Fruit fly (Drosophila melanogaster): ENCODE results near the gene sfl.

The sfl gene

dm6 chr3L:6458725-6459124, 36.8 kb upstream of the sfl start:
- TF ChIP-seq rn (GFP tag; IDR thresholded peaks at IDR 0.05) (no peak), CG12605 (GFP tag; IDR thresholded peaks at IDR 0.05) (no peak), CG13204 (GFP tag; optimal IDR thresholded peaks at IDR 0.05) (peak; percentile 17), Snoo (tag; optimal IDR thresholded peaks at IDR 0.05) (no peak), CG10348 (GFP tag; IDR thresholded peaks at IDR 0.05) (no peak), EcR (GFP tag; optimal IDR thresholded peaks at IDR 0.05) (no peak), CG9948 (tag; optimal IDR thresholded peaks at IDR 0.05) (peak; percentile 78), CG14655 (GFP tag; optimal IDR thresholded peaks at IDR 0.05) (peak; percentile 68), CG8159 (tag; optimal IDR thresholded peaks at IDR 0.05) (peak; percentile 78), CG32121 (GFP tag; IDR thresholded peaks at IDR 0.05) (peak; percentile 16; the same call in 1 of the 2 replicates), D1 (tag; optimal IDR thresholded peaks at IDR 0.05) (peak; percentile 56), Ets98B (GFP tag; IDR thresholded peaks at IDR 0.05) (no peak), CG34367 (tag; optimal IDR thresholded peaks at IDR 0.05) (peak; percentile 63), CG4496 (GFP tag; IDR thresholded peaks at IDR 0.05) (no peak), gl (tag; optimal IDR thresholded peaks at IDR 0.05) (peak; percentile 40), CG17806 (tag; optimal IDR thresholded peaks at IDR 0.05) (peak; percentile 77), Pif1B (GFP tag; optimal IDR thresholded peaks at IDR 0.05) (peak; percentile 28), Pif1A (GFP tag; optimal IDR thresholded peaks at IDR 0.05) (peak; percentile 60), fd96Ca (GFP tag; IDR thresholded peaks at IDR 0.05) (no peak), CG8301 (tag; optimal IDR thresholded peaks at IDR 0.05) (peak; percentile 48), CG15710 (tag; optimal IDR thresholded peaks at IDR 0.05) (peak; percentile 76)

dm6 chr3L:6462199-6462598, 33.3 kb upstream of the sfl start:
- TF ChIP-seq CG9948 (tag; optimal IDR thresholded peaks at IDR 0.05) (peak; percentile 8), CG8159 (tag; optimal IDR thresholded peaks at IDR 0.05) (no peak)

- TF ChIP-seq Pif1A (GFP tag; optimal IDR thresholded peaks at IDR 0.05) (no peak), rn (GFP tag; IDR thresholded peaks at IDR 0.05) (no peak), fd96Ca (GFP tag; IDR thresholded peaks at IDR 0.05) (no peak), CG8159 (tag; optimal IDR thresholded peaks at IDR 0.05) (no peak), CG9948 (tag; optimal IDR thresholded peaks at IDR 0.05) (no peak), CG13204 (GFP tag; optimal IDR thresholded peaks at IDR 0.05) (no peak), CG14655 (GFP tag; optimal IDR thresholded peaks at IDR 0.05) (no peak), Pif1B (GFP tag; optimal IDR thresholded peaks at IDR 0.05) (no peak), D1 (tag; optimal IDR thresholded peaks at IDR 0.05) (no peak), Ets98B (GFP tag; IDR thresholded peaks at IDR 0.05) (no peak), CG10348 (GFP tag; IDR thresholded peaks at IDR 0.05) (no peak), CG8301 (tag; optimal IDR thresholded peaks at IDR 0.05) (no peak), CG4496 (GFP tag; IDR thresholded peaks at IDR 0.05) (no peak), CG32121 (GFP tag; IDR thresholded peaks at IDR 0.05) (no peak), Snoo (tag; optimal IDR thresholded peaks at IDR 0.05) (no peak), EcR (GFP tag; optimal IDR thresholded peaks at IDR 0.05) (no peak), CG12605 (GFP tag; IDR thresholded peaks at IDR 0.05) (no peak), gl (tag; optimal IDR thresholded peaks at IDR 0.05) (no peak), CG15710 (tag; optimal IDR thresholded peaks at IDR 0.05) (no peak), CG17806 (tag; optimal IDR thresholded peaks at IDR 0.05) (no peak)
Measured at dm6 chr3L:6467691-6468329, 27.7 kb upstream of the sfl start.

- no peak for TF ChIP-seq CG13204 (GFP tag; optimal IDR thresholded peaks at IDR 0.05)
- TF ChIP-seq CG4496 (GFP tag; IDR thresholded peaks at IDR 0.05), result no peak
- no peak for TF ChIP-seq CG9948 (tag; optimal IDR thresholded peaks at IDR 0.05)
- no peak for TF ChIP-seq D1 (tag; optimal IDR thresholded peaks at IDR 0.05)
- no peak for TF ChIP-seq CG12605 (GFP tag; IDR thresholded peaks at IDR 0.05)
- no peak for TF ChIP-seq gl (tag; optimal IDR thresholded peaks at IDR 0.05)
- no peak for TF ChIP-seq CG34367 (tag; optimal IDR thresholded peaks at IDR 0.05)
- TF ChIP-seq CG15710 (tag; optimal IDR thresholded peaks at IDR 0.05), result no peak
- TF ChIP-seq EcR (GFP tag; optimal IDR thresholded peaks at IDR 0.05), result no peak
- no peak for TF ChIP-seq CG8301 (tag; optimal IDR thresholded peaks at IDR 0.05)
- no peak for TF ChIP-seq CG8159 (tag; optimal IDR thresholded peaks at IDR 0.05)
- no peak for TF ChIP-seq Pif1B (GFP tag; optimal IDR thresholded peaks at IDR 0.05)
- no peak for TF ChIP-seq Pif1A (GFP tag; optimal IDR thresholded peaks at IDR 0.05)
Measured at dm6 chr3L:6469508-6469907, 26.0 kb upstream of the sfl start.

- TF ChIP-seq Snoo (tag; optimal IDR thresholded peaks at IDR 0.05) (peak; percentile 55), Pif1B (GFP tag; optimal IDR thresholded peaks at IDR 0.05) (no peak)
Measured at dm6 chr3L:6471820-6472219, 23.7 kb upstream of the sfl start.

dm6 chr3L:6482838-6483237, 12.6 kb upstream of the sfl start:
- TF ChIP-seq Pif1B (GFP tag; optimal IDR thresholded peaks at IDR 0.05) (peak; percentile 67), CG4496 (GFP tag; IDR thresholded peaks at IDR 0.05) (peak; percentile 94), CG8159 (tag; optimal IDR thresholded peaks at IDR 0.05) (peak; percentile 64), CG14655 (GFP tag; optimal IDR thresholded peaks at IDR 0.05) (peak; percentile 87), Ets98B (GFP tag; IDR thresholded peaks at IDR 0.05) (peak; percentile 95), rn (GFP tag; IDR thresholded peaks at IDR 0.05) (peak; percentile 86), Pif1A (GFP tag; optimal IDR thresholded peaks at IDR 0.05) (peak; percentile 81), CG12605 (GFP tag; IDR thresholded peaks at IDR 0.05) (peak; percentile 87), gl (tag; optimal IDR thresholded peaks at IDR 0.05) (peak; percentile 21), CG9948 (tag; optimal IDR thresholded peaks at IDR 0.05) (peak; percentile 60), Snoo (tag; optimal IDR thresholded peaks at IDR 0.05) (peak; percentile 19), CG34367 (tag; optimal IDR thresholded peaks at IDR 0.05) (peak; percentile 42), CG8301 (tag; optimal IDR thresholded peaks at IDR 0.05) (peak; percentile 85), CG32121 (GFP tag; IDR thresholded peaks at IDR 0.05) (peak; percentile 93), EcR (GFP tag; optimal IDR thresholded peaks at IDR 0.05) (no peak), fd96Ca (GFP tag; IDR thresholded peaks at IDR 0.05) (peak; percentile 84), CG10348 (GFP tag; IDR thresholded peaks at IDR 0.05) (0 out of 2 replicates have a peak, but pooled peaks have one; percentile 45), CG13204 (GFP tag; optimal IDR thresholded peaks at IDR 0.05) (no peak), CG17806 (tag; optimal IDR thresholded peaks at IDR 0.05) (peak; percentile 68), D1 (tag; optimal IDR thresholded peaks at IDR 0.05) (peak; percentile 44), CG15710 (tag; optimal IDR thresholded peaks at IDR 0.05) (peak; percentile 64)

All from whole organism, pupa.